Fruit fly (Drosophila melanogaster): ENCODE results near the gene ATPsynE.

DNA sequence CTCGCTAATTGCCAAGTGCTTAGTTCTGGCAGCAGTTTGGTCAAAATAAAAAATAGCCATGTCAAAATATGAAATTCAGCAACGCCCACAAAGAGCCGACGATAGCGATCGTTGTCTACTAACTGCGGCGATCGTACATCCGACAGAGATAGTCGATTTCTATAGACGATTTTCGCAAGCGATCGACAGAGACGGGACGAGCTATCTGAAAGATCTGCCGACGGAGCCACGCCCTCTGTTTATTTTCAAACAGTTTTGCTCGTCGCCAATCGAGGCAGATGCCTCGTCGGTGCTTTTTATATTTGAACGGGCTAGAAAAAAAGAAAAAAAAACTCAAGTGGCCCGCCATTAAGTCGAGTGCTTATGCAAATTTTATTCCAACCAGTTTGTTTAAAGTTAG, 8.8 kb downstream of the ATPsynE start:
- TF ChIP-seq CG8159 (tag; optimal IDR thresholded peaks at IDR 0.05): no peak
- TF ChIP-seq CG13204 (GFP tag; optimal IDR thresholded peaks at IDR 0.05): no peak

Measured in whole organism, pupa.